Worm (Caenorhabditis elegans): ENCODE data around the gene R12B2.8.

- no peak for TF ChIP-seq aly-2 (tag; optimal IDR thresholded peaks at IDR 0.05)
- TF ChIP-seq jun-1 (tag; optimal IDR thresholded peaks at IDR 0.05) = no peak
- TF ChIP-seq snpc-4 (tag; optimal IDR thresholded peaks at IDR 0.05) = no peak
- TF ChIP-seq ztf-4 (tag; optimal IDR thresholded peaks at IDR 0.05) = no peak
- TF ChIP-seq ZK546.5 (tag; optimal IDR thresholded peaks at IDR 0.05) = no peak
- no peak for TF ChIP-seq nhr-11 (tag; optimal IDR thresholded peaks at IDR 0.05)
- no peak for TF ChIP-seq mml-1 (tag; optimal IDR thresholded peaks at IDR 0.05)
- no peak for TF ChIP-seq ztf-11 (tag; optimal IDR thresholded peaks at IDR 0.05)
Measured at ce11 chrIII:5864270-5864669, 40.6 kb downstream of the R12B2.8 start, which contains the start of gene rabn-5.

Measured in whole organism, L3 larva.